Fruit fly (Drosophila melanogaster) S2 (cell line): ENCODE results near the gene bun.

ENCODE experiments used
- CG8478 ChIP-seq: fragments of >200 bp; optimal IDR thresholded peaks from 2 replicates; lab custom pipeline; 2018
- CTCF ChIP-seq, 2 experiments: fragments of >200 bp; optimal IDR thresholded peaks; 2 replicates each; lab custom pipeline; 2018

DNA sequence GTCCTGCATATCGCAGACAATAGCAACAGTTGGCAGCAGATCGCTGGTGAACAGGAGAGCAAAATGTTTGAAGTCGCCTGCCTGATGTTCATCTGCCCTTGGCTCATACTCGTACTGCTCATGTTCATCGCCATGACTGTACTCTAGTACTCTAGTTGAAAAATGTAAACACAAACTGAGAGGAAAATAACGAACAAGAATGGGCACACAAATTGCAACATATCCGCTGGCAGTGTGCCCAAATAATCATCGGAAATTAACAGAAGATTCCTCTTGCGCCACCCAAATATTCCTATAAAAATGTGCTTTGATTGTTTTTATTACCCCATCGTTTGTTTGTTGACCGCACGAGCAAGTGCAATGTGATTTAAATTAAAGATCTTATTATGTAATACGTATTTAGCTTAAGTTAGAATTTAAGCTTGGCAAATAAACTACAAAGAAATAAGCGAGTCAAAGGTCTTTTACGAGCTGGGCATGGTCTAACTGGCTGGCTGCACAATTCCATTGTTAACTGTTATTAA lies 38.3 kb downstream of the bun start:
- TF ChIP-seq CTCF (optimal IDR thresholded peaks at IDR 0.05; lab: Kevin White, UChicago) = no peak
- no peak for TF ChIP-seq CG8478 (lab: Kevin White, UChicago)
